Worm (Caenorhabditis elegans) whole organism, L4 larva: Measurements from ENCODE around the gene Y53C12A.8.

Source experiments
- F26F4.8 ChIP-seq: fragments of 200-800 bp; sonication (Bioruptor generic); conservative IDR thresholded peaks from 2 replicates; pipeline ENCODE4 v1.3.6; 2022; ENCODE audit warnings: missing genetic modification characterization, missing compliant biosample characterization
- F37D6.2 ChIP-seq: sonication (generic microtip); optimal IDR thresholded peaks from 2 replicates; lab custom pipeline; 2016; ENCODE audit warnings: mild to moderate bottlenecking, missing genetic modification characterization, missing compliant biosample characterization
- T20F7.1 ChIP-seq: fragments of 200-800 bp; sonication (Bioruptor generic); optimal IDR thresholded peaks from 2 replicates; lab custom pipeline; 2018; ENCODE audit warnings: mild to moderate bottlenecking, missing genetic modification characterization, missing compliant biosample characterization
- Y105C5A.15 ChIP-seq: fragments of 200-800 bp; sonication (Bioruptor generic); IDR thresholded peaks from 2 replicates; pipeline ENCODE4 v1.3.6; 2022; ENCODE audit warnings: missing genetic modification characterization, missing compliant biosample characterization
- Y48G9A.11 ChIP-seq: fragments of 200-800 bp; sonication (Bioruptor generic); IDR thresholded peaks from 2 replicates; pipeline ENCODE4 v1.3.6; 2022; ENCODE audit warnings: missing genetic modification reagents, missing genetic modification characterization, missing compliant biosample characterization
- Y75B8A.6 ChIP-seq: fragments of 200-800 bp; sonication (Bioruptor generic); IDR thresholded peaks from 2 replicates; pipeline ENCODE4 v1.3.6; 2022; ENCODE audit warnings: missing genetic modification reagents, missing genetic modification characterization, missing compliant biosample characterization
- ZK337.2 ChIP-seq: fragments of 200-800 bp; sonication (Bioruptor generic); IDR thresholded peaks from 2 replicates; pipeline ENCODE4 v1.3.6; 2022; ENCODE audit warnings: missing genetic modification reagents, missing genetic modification characterization, missing compliant biosample characterization
- aha-1 ChIP-seq: fragments of 150-350 bp; peaks from one replicate; lab custom pipeline; 2014; ENCODE audit warnings: missing biosample characterization, missing genetic modification characterization
- attf-4 ChIP-seq: sonication (generic microtip); optimal IDR thresholded peaks from 3 replicates; lab custom pipeline; 2017; ENCODE audit warnings: missing biosample characterization, missing genetic modification characterization
- ceh-20 ChIP-seq: fragments of 200-800 bp; sonication (Bioruptor generic); IDR thresholded peaks from 2 replicates; pipeline ENCODE4 v1.3.6; 2022; ENCODE audit warnings: missing genetic modification reagents, missing genetic modification characterization, missing compliant biosample characterization
- ces-1 ChIP-seq: fragments of 150-350 bp; sonication (generic microtip); optimal IDR thresholded peaks from 4 replicates; lab custom pipeline; 2014; ENCODE audit warnings: missing biosample characterization, missing genetic modification reagents, missing genetic modification characterization
- daf-16 ChIP-seq, 3 experiments: sonication (generic microtip); optimal IDR thresholded peaks; 2 replicates each; lab custom pipeline; 2016 to 2017; ENCODE audit warnings: missing genetic modification characterization in 3 of 3, missing genetic modification reagents in 3 of 3, mild to moderate bottlenecking in 2 of 3, missing compliant biosample characterization in 2 of 3, missing biosample characterization in 1 of 3, moderate library complexity in 1 of 3
- dmd-6 ChIP-seq: fragments of 200-800 bp; sonication (Bioruptor generic); IDR thresholded peaks from 2 replicates; pipeline ENCODE4 v1.3.6; 2022; ENCODE audit warnings: missing genetic modification reagents, missing genetic modification characterization, missing compliant biosample characterization
- dve-1 ChIP-seq: sonication (generic microtip); optimal IDR thresholded peaks from 2 replicates; lab custom pipeline; 2017; ENCODE audit warnings: antibody characterized with exemption, mild to moderate bottlenecking, missing genetic modification characterization, missing compliant biosample characterization; ENCODE audit not compliant: insufficient read depth
- gei-8 ChIP-seq: fragments of 200-800 bp; sonication (Bioruptor generic); optimal IDR thresholded peaks from 2 replicates; lab custom pipeline; 2018; ENCODE audit warnings: mild to moderate bottlenecking, missing genetic modification characterization, missing compliant biosample characterization
- hlh-30 ChIP-seq: sonication (generic microtip); optimal IDR thresholded peaks from 2 replicates; lab custom pipeline; 2017; ENCODE audit warnings: antibody characterized with exemption, mild to moderate bottlenecking, missing genetic modification characterization, missing compliant biosample characterization; ENCODE audit not compliant: insufficient read depth
- lin-13 ChIP-seq: fragments of 150-350 bp; optimal IDR thresholded peaks from 2 replicates; lab custom pipeline; 2014; ENCODE audit warnings: missing biosample characterization, missing genetic modification reagents, missing genetic modification characterization
- lin-15B ChIP-seq: fragments of 150-350 bp; sonication (generic microtip); optimal IDR thresholded peaks from 3 replicates; lab custom pipeline; 2014; ENCODE audit warnings: missing biosample characterization, missing genetic modification characterization
- lin-29 ChIP-seq: fragments of 200-800 bp; sonication (Bioruptor generic); IDR thresholded peaks from 2 replicates; pipeline ENCODE4 v1.3.6; 2022; ENCODE audit warnings: missing genetic modification reagents, missing genetic modification characterization, missing compliant biosample characterization
- lin-38 ChIP-seq: fragments of 200-800 bp; sonication (Bioruptor generic); IDR thresholded peaks from 2 replicates; pipeline ENCODE4 v1.3.6; 2022; ENCODE audit warnings: missing genetic modification reagents, missing genetic modification characterization, missing compliant biosample characterization
- lin-39 ChIP-seq: fragments of 150-350 bp; optimal IDR thresholded peaks from 2 replicates; lab custom pipeline; 2014; ENCODE audit warnings: missing biosample characterization, missing genetic modification reagents, missing genetic modification characterization
- madf-5 ChIP-seq, 2 experiments: fragments of 200-800 bp; sonication (Bioruptor generic); IDR thresholded peaks; 2 replicates each; pipeline ENCODE4 v1.3.6; 2022; ENCODE audit warnings: missing compliant biosample characterization in 2 of 2, missing genetic modification characterization in 2 of 2
- mdl-1 ChIP-seq, 2 experiments: fragments of 150-350 bp in 1 of 2; sonication (generic microtip) in 1 of 2; optimal IDR thresholded peaks; 2 replicates each; lab custom pipeline; 2014 to 2017; ENCODE audit warnings: missing biosample characterization in 2 of 2, missing genetic modification characterization in 2 of 2
- mep-1 ChIP-seq: fragments of 150-350 bp; sonication (generic microtip); optimal IDR thresholded peaks from 3 replicates; lab custom pipeline; 2014; ENCODE audit warnings: missing biosample characterization, missing genetic modification characterization
- mxl-2 ChIP-seq: fragments of 200-800 bp; sonication (Bioruptor generic); conservative IDR thresholded peaks from 2 replicates; pipeline ENCODE4 v1.3.6; 2022; ENCODE audit warnings: missing genetic modification reagents, missing genetic modification characterization, missing compliant biosample characterization
- mxl-3 ChIP-seq: fragments of 200-800 bp; sonication (Bioruptor generic); optimal IDR thresholded peaks from 2 replicates; lab custom pipeline; 2018; ENCODE audit warnings: mild to moderate bottlenecking, missing genetic modification characterization, missing compliant biosample characterization
- nhr-102 ChIP-seq: sonication (generic microtip); optimal IDR thresholded peaks from 2 replicates; lab custom pipeline; 2016; ENCODE audit warnings: mild to moderate bottlenecking, missing genetic modification characterization, moderate library complexity, missing compliant biosample characterization
- nhr-28 ChIP-seq: fragments of 150-350 bp; optimal IDR thresholded peaks from 2 replicates; lab custom pipeline; 2014; ENCODE audit warnings: missing biosample characterization, missing genetic modification characterization
- nhr-42 ChIP-seq: fragments of 200-800 bp; sonication (Bioruptor generic); IDR thresholded peaks from 2 replicates; pipeline ENCODE4 v1.3.6; 2022; ENCODE audit warnings: missing genetic modification characterization, missing compliant biosample characterization
- nhr-48 ChIP-seq: sonication (generic microtip); optimal IDR thresholded peaks from 2 replicates; lab custom pipeline; 2016; ENCODE audit warnings: mild to moderate bottlenecking, missing genetic modification characterization, missing compliant biosample characterization
- nhr-77 ChIP-seq: fragments of 150-350 bp; optimal IDR thresholded peaks from 2 replicates; lab custom pipeline; 2014; ENCODE audit warnings: missing biosample characterization, missing genetic modification characterization
- php-3 ChIP-seq: fragments of 200-800 bp; sonication (Bioruptor generic); IDR thresholded peaks from 2 replicates; pipeline ENCODE4 v1.3.6; 2022; ENCODE audit warnings: missing genetic modification reagents, missing genetic modification characterization, missing compliant biosample characterization
- pqm-1 ChIP-seq: sonication (generic microtip); optimal IDR thresholded peaks from 2 replicates; lab custom pipeline; 2017; ENCODE audit warnings: missing biosample characterization, missing genetic modification characterization
- set-16 ChIP-seq: fragments of 200-800 bp; sonication (Bioruptor generic); IDR thresholded peaks from 2 replicates; pipeline ENCODE4 v1.3.6; 2022; ENCODE audit warnings: missing genetic modification reagents, missing genetic modification characterization, missing compliant biosample characterization
- snpc-1.2 ChIP-seq: fragments of 200-800 bp; sonication (Bioruptor generic); IDR thresholded peaks from 2 replicates; pipeline ENCODE4 v1.3.6; 2022; ENCODE audit warnings: missing genetic modification reagents, missing genetic modification characterization, missing compliant biosample characterization
- snpc-4 ChIP-seq: fragments of 150-350 bp; optimal IDR thresholded peaks from 2 replicates; lab custom pipeline; 2014; ENCODE audit warnings: missing biosample characterization, missing genetic modification characterization
- spr-1 ChIP-seq: sonication (generic microtip); optimal IDR thresholded peaks from 2 replicates; lab custom pipeline; 2016; ENCODE audit warnings: mild to moderate bottlenecking, missing genetic modification characterization, missing compliant biosample characterization
- unc-62 ChIP-seq, 3 experiments: fragments of 150-350 bp in 1 of 3; sonication (generic microtip); optimal IDR thresholded peaks in 2 of 3; peaks in 1 of 3; 1 replicate in 1 of 3; 2 replicates in 2 of 3; lab custom pipeline; 2014 to 2017; ENCODE audit warnings: missing biosample characterization in 3 of 3, missing genetic modification characterization in 3 of 3, missing genetic modification reagents in 3 of 3, missing genotype in 1 of 3
- zfp-3 ChIP-seq: fragments of 200-800 bp; sonication (Bioruptor generic); conservative IDR thresholded peaks from 2 replicates; pipeline ENCODE4 v1.3.6; 2022; ENCODE audit warnings: missing genetic modification reagents, missing genetic modification characterization, missing compliant biosample characterization
- ztf-11 ChIP-seq: fragments of 150-350 bp; optimal IDR thresholded peaks from 2 replicates; lab custom pipeline; 2014; ENCODE audit warnings: missing biosample characterization, missing genetic modification characterization

The Y53C12A.8 gene

DNA sequence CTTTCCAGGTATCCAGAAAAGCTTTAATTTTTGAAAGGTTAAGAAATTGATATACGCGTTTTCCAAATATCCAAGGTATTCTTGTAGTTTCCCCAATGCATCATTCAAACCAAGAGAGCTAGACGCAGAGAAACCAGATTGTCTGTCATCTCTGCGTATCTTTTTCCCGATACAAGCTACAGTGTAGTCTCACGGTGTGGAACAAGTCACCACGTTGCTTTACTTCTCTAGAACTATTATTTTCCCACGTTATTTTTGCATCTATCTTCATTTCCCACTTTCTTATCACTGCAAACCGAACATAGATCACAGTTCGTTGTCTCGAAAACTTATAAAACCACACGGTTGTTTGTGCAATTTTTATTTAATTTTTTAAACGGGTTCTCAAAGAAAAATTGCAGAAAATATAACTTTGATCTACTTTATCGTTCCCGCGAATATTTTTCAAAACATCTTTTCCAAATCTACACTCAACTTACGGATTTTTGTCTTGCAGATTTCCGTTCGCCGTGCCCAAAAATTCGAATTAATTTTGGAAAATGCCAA, 44.0 kb downstream of the Y53C12A.8 start, which contains the start of gene gstk-1 (continued):
- TF ChIP-seq mdl-1 (tag; optimal IDR thresholded peaks at IDR 0.05; lab: Kevin White, UChicago) (peak in 1 of 2 experiments; percentile 60), unc-62 (GFP tag; optimal IDR thresholded peaks at IDR 0.05 in 1 of 2; lab: Kevin White, UChicago) (peak in 1 of 2 experiments; percentile 3), unc-62 (tag; optimal IDR thresholded peaks at IDR 0.05; lab: Kevin White, UChicago) (no peak), aha-1 (tag; lab: Kevin White, UChicago) (peak; percentile 2), Y75B8A.6 (GFP tag; lab: Robert Waterston, UW) (no peak), nhr-42 (GFP tag; lab: Robert Waterston, UW) (no peak), F26F4.8 (GFP tag; lab: Robert Waterston, UW) (no peak), mep-1 (tag; lab: Kevin White, UChicago) (peak; percentile 30), madf-5 (GFP tag; IDR thresholded peaks at IDR 0.05; lab: Robert Waterston, UW) (no peak), php-3 (GFP tag; lab: Robert Waterston, UW) (peak; percentile 55; the same call in 1 of the 2 replicates), mxl-3 (peak; percentile 98), nhr-102 (tag; lab: Kevin White, UChicago) (peak; percentile 36), set-16 (no peak), attf-4 (tag; lab: Kevin White, UChicago) (no peak), ceh-20 (GFP tag; lab: Robert Waterston, UW) (peak; percentile 47; the same call in 1 of the 2 replicates), snpc-1.2 (no peak), snpc-4 (no peak), F37D6.2 (tag; lab: Kevin White, UChicago) (no peak), lin-29 (no peak), dmd-6 (GFP tag; lab: Robert Waterston, UW) (peak; percentile 90), dve-1 (tag; lab: Kevin White, UChicago) (peak; percentile 58), lin-13 (peak; percentile 84), ces-1 (GFP tag; lab: Kevin White, UChicago) (no peak), lin-38 (GFP tag; lab: Robert Waterston, UW) (no peak), spr-1 (tag; lab: Kevin White, UChicago) (no peak), Y105C5A.15 (GFP tag; lab: Robert Waterston, UW) (no peak), nhr-48 (tag; lab: Kevin White, UChicago) (peak; percentile 67), T20F7.1 (GFP tag; lab: Kevin White, UChicago) (peak; percentile 16), Y48G9A.11 (no peak)

ce11 chrII:9655530-9656139, 44.6 kb downstream of the Y53C12A.8 start, which contains the start of gene ZK1307.1:
Gene ZK1307.1 (minus strand): TSS chrII:9655580.
- peak; percentile 27 for TF ChIP-seq nhr-28 (tag; lab: Kevin White, UChicago)
- no peak for TF ChIP-seq daf-16 (GFP tag; optimal IDR thresholded peaks at IDR 0.05; lab: Kevin White, UChicago)
- TF ChIP-seq daf-16 (tag; optimal IDR thresholded peaks at IDR 0.05; lab: Kevin White, UChicago) = no peak
- TF ChIP-seq gei-8 (GFP tag; lab: Kevin White, UChicago) = no peak
- TF ChIP-seq ZK337.2 (GFP tag; lab: Robert Waterston, UW) = no peak
- TF ChIP-seq lin-39 (tag; lab: Kevin White, UChicago) = no peak
- peak; percentile 69 for TF ChIP-seq php-3 (GFP tag; lab: Robert Waterston, UW)
- peak; percentile 47 for TF ChIP-seq pqm-1 (tag; lab: Kevin White, UChicago)
- TF ChIP-seq hlh-30 = peak; percentile 56
- no peak for TF ChIP-seq lin-15B (tag; lab: Kevin White, UChicago)
- TF ChIP-seq zfp-3 = no peak
- no peak for TF ChIP-seq nhr-77 (tag; lab: Kevin White, UChicago)
- TF ChIP-seq mxl-2 (GFP tag; lab: Robert Waterston, UW) = no peak
- TF ChIP-seq ztf-11 (tag; lab: Kevin White, UChicago) = no peak
